Fruit fly (Drosophila melanogaster) whole organism, embryonic: Measurements from ENCODE around the gene CG33282.
A peak's percentile ranks its signal among the peaks of the same experiment; 100 is the strongest.

Experiments used
- Asciz ChIP-seq: fragments of 200-800 bp; sonication (Bioruptor generic); optimal IDR thresholded peaks from 2 replicates; lab custom pipeline; 2017; ENCODE audit warnings: missing biosample characterization, mild to moderate bottlenecking, missing genetic modification characterization, missing genetic modification reagents
- Awh ChIP-seq: fragments of 200-800 bp; sonication (Bioruptor generic); IDR thresholded peaks from 2 replicates; pipeline ENCODE4, ENCODE4 v1.3.6; 2022; ENCODE audit warnings: missing biosample characterization, missing genetic modification characterization
- C15 ChIP-seq: fragments of 200-800 bp; sonication (Bioruptor generic); IDR thresholded peaks from 3 replicates; pipeline ENCODE4 v1.3.6; 2022; ENCODE audit warnings: missing biosample characterization, missing genetic modification characterization
- CG12219 ChIP-seq: fragments of 200-800 bp; sonication (Bioruptor generic); optimal IDR thresholded peaks from 3 replicates; lab custom pipeline; 2018; ENCODE audit warnings: missing biosample characterization, mild to moderate bottlenecking, missing genetic modification characterization
- CG12659 ChIP-seq: fragments of 200-800 bp; sonication (Bioruptor generic); optimal IDR thresholded peaks from 3 replicates; lab custom pipeline; 2017; ENCODE audit warnings: mild to moderate bottlenecking, missing biosample characterization, missing genetic modification reagents, missing genetic modification characterization
- CG14050 ChIP-seq: fragments of 200-800 bp; sonication (Bioruptor generic); IDR thresholded peaks from 3 replicates; pipeline ENCODE4 v1.3.6; 2022; ENCODE audit warnings: missing biosample characterization, missing genetic modification characterization
- CG16815 ChIP-seq: fragments of 200-800 bp; sonication (Bioruptor generic); optimal IDR thresholded peaks from 3 replicates; lab custom pipeline; 2017; ENCODE audit warnings: missing biosample characterization, mild to moderate bottlenecking, missing genetic modification characterization
- CG17612 ChIP-seq: fragments of 200-800 bp; sonication (Bioruptor generic); IDR thresholded peaks from 2 replicates; pipeline ENCODE4 v1.3.6; 2022; ENCODE audit warnings: missing biosample characterization, missing genetic modification characterization
- CG2202 ChIP-seq: fragments of 200-800 bp; sonication (Bioruptor generic); optimal IDR thresholded peaks from 2 replicates; lab custom pipeline; 2018; ENCODE audit warnings: missing biosample characterization, mild to moderate bottlenecking, missing genetic modification characterization
- CG30020 ChIP-seq: fragments of 200-800 bp; optimal IDR thresholded peaks from 2 replicates; lab custom pipeline; 2019; ENCODE audit warnings: missing biosample characterization, mild to moderate bottlenecking, missing genetic modification characterization, moderate library complexity
- CG32772 ChIP-seq: fragments of 200-800 bp; sonication (Bioruptor generic); IDR thresholded peaks from 2 replicates; pipeline ENCODE4 v1.3.6; 2022; ENCODE audit warnings: missing biosample characterization, missing genetic modification characterization
- CG34422 ChIP-seq: fragments of 200-800 bp; sonication (Bioruptor generic); IDR thresholded peaks from 3 replicates; pipeline ENCODE4 v1.3.6; 2022; ENCODE audit warnings: missing biosample characterization, missing genetic modification characterization
- CG42726 ChIP-seq: fragments of 200-800 bp; sonication (Bioruptor generic); IDR thresholded peaks from 2 replicates; pipeline ENCODE4 v1.3.6; 2022; ENCODE audit warnings: missing biosample characterization, missing genetic modification characterization; ENCODE audit not compliant: partially characterized antibody
- CG8924 ChIP-seq: fragments of 200-800 bp; optimal IDR thresholded peaks from 3 replicates; lab custom pipeline; 2019; ENCODE audit warnings: missing biosample characterization, mild to moderate bottlenecking, missing genetic modification characterization, moderate library complexity
- CG9437 ChIP-seq: fragments of 200-800 bp; sonication (Bioruptor generic); optimal IDR thresholded peaks from 2 replicates; lab custom pipeline; 2018; ENCODE audit warnings: missing biosample characterization, mild to moderate bottlenecking, missing genetic modification characterization
- CHES-1-like ChIP-seq: fragments of 200-800 bp; sonication (Bioruptor generic); optimal IDR thresholded peaks from 2 replicates; lab custom pipeline; 2016; ENCODE audit warnings: missing biosample characterization, missing genetic modification characterization
- Camta ChIP-seq: fragments of 200-800 bp; sonication (Bioruptor generic); optimal IDR thresholded peaks from 2 replicates; lab custom pipeline; 2016; ENCODE audit warnings: missing biosample characterization, missing genetic modification characterization
- CrebB ChIP-seq: fragments of 200-800 bp; sonication (Bioruptor generic); optimal IDR thresholded peaks from 3 replicates; lab custom pipeline; 2018; ENCODE audit warnings: missing biosample characterization, mild to moderate bottlenecking, missing genetic modification characterization
- D19A ChIP-seq: fragments of 200-800 bp; optimal IDR thresholded peaks from 3 replicates; lab custom pipeline; 2019; ENCODE audit warnings: missing biosample characterization, mild to moderate bottlenecking, missing genetic modification characterization, moderate library complexity
- Ets97D ChIP-seq: fragments of 200-800 bp; sonication (Bioruptor generic); optimal IDR thresholded peaks from 3 replicates; lab custom pipeline; 2016; ENCODE audit warnings: missing biosample characterization, missing genetic modification characterization
- Fer2 ChIP-seq: fragments of 200-800 bp; sonication (Bioruptor generic); optimal IDR thresholded peaks from 2 replicates; lab custom pipeline; 2018; ENCODE audit warnings: missing biosample characterization, mild to moderate bottlenecking, missing genetic modification characterization, moderate library complexity
- GATAe ChIP-seq: fragments of 200-800 bp; sonication (Bioruptor generic); conservative IDR thresholded peaks from 2 replicates; pipeline ENCODE4 v1.3.6; 2022; ENCODE audit warnings: missing biosample characterization, missing genetic modification characterization
- HLHmδ ChIP-seq: fragments of 200-800 bp; sonication (Bioruptor generic); optimal IDR thresholded peaks from 2 replicates; lab custom pipeline; 2018; ENCODE audit warnings: missing biosample characterization, mild to moderate bottlenecking, missing genetic modification characterization, moderate library complexity
- Hey ChIP-seq: fragments of 200-800 bp; sonication (Bioruptor generic); optimal IDR thresholded peaks from 3 replicates; lab custom pipeline; 2018; ENCODE audit warnings: missing biosample characterization, mild to moderate bottlenecking, missing genetic modification characterization
- HmgZ ChIP-seq: fragments of 200-800 bp; sonication (Bioruptor generic); optimal IDR thresholded peaks from 2 replicates; lab custom pipeline; 2018; ENCODE audit warnings: missing biosample characterization, mild to moderate bottlenecking, missing genetic modification characterization
- Neu2 ChIP-seq: fragments of 200-800 bp; sonication (Bioruptor generic); optimal IDR thresholded peaks from 3 replicates; lab custom pipeline; 2016; ENCODE audit warnings: missing biosample characterization, missing genetic modification characterization, borderline replicate concordance
- Oaz ChIP-seq: fragments of 200-800 bp; sonication (Bioruptor generic); IDR thresholded peaks from 2 replicates; pipeline ENCODE4 v1.3.6; 2022; ENCODE audit warnings: missing biosample characterization, missing genetic modification characterization
- Sry-β ChIP-seq: fragments of 200-800 bp; sonication (Bioruptor generic); optimal IDR thresholded peaks from 2 replicates; lab custom pipeline; 2018; ENCODE audit warnings: missing biosample characterization, mild to moderate bottlenecking, missing genetic modification characterization, moderate library complexity
- Xrp1 ChIP-seq: fragments of 200-800 bp; sonication (Bioruptor generic); IDR thresholded peaks from 2 replicates; pipeline ENCODE4 v1.3.6; 2022; ENCODE audit warnings: missing biosample characterization, missing genetic modification characterization
- az2 ChIP-seq: fragments of 200-800 bp; sonication (Bioruptor generic); optimal IDR thresholded peaks from 3 replicates; lab custom pipeline; 2016; ENCODE audit warnings: missing biosample characterization, missing genetic modification characterization
- cg ChIP-seq: fragments of 200-800 bp; sonication (Bioruptor generic); optimal IDR thresholded peaks from 3 replicates; lab custom pipeline; 2019; ENCODE audit warnings: missing biosample characterization, mild to moderate bottlenecking, missing genetic modification characterization, moderate library complexity
- chm ChIP-seq: fragments of 200-800 bp; sonication (Bioruptor generic); IDR thresholded peaks from 2 replicates; pipeline ENCODE4 v1.3.6; 2022; ENCODE audit warnings: missing biosample characterization, missing genetic modification characterization
- corto ChIP-seq: fragments of 200-800 bp; sonication (Bioruptor generic); optimal IDR thresholded peaks from 2 replicates; lab custom pipeline; 2016; ENCODE audit warnings: missing biosample characterization, mild to moderate bottlenecking, missing genetic modification characterization, moderate library complexity
- eve ChIP-seq, 2 experiments: fragments of >200 bp; optimal IDR thresholded peaks; 2 replicates each; lab custom pipeline; 2017; ENCODE audit warnings: missing biosample characterization in 2 of 2, missing genetic modification characterization in 2 of 2
- ewg ChIP-seq: fragments of 200-800 bp; sonication (Bioruptor generic); optimal IDR thresholded peaks from 3 replicates; lab custom pipeline; 2017; ENCODE audit warnings: mild to moderate bottlenecking, missing biosample characterization, missing genetic modification reagents, missing genetic modification characterization
- gro ChIP-seq: fragments of 200-800 bp; sonication (Bioruptor generic); optimal IDR thresholded peaks from 2 replicates; lab custom pipeline; 2016; ENCODE audit warnings: missing biosample characterization, missing genetic modification characterization
- ham ChIP-seq: fragments of 200-800 bp; sonication (Bioruptor generic); IDR thresholded peaks from 2 replicates; pipeline ENCODE4 v1.3.6; 2022; ENCODE audit warnings: missing biosample characterization, missing genetic modification characterization
- kay ChIP-seq: fragments of 200-800 bp; sonication (Bioruptor generic); optimal IDR thresholded peaks from 2 replicates; lab custom pipeline; 2016; ENCODE audit warnings: missing biosample characterization, missing genetic modification characterization
- kni ChIP-seq: fragments of 200-800 bp; sonication (Bioruptor generic); optimal IDR thresholded peaks from 3 replicates; lab custom pipeline; 2017; ENCODE audit warnings: mild to moderate bottlenecking, missing biosample characterization, missing genetic modification reagents, missing genetic modification characterization
- nmo ChIP-seq: fragments of 200-800 bp; sonication (Bioruptor generic); optimal IDR thresholded peaks from 2 replicates; lab custom pipeline; 2018; ENCODE audit warnings: missing biosample characterization, mild to moderate bottlenecking, missing genetic modification characterization, moderate library complexity
- pan ChIP-seq, 4 experiments: fragments of >200 bp in 3 of 4; fragments of 200-800 bp in 1 of 4; sonication (Bioruptor generic) in 1 of 4; optimal IDR thresholded peaks in 3 of 4; IDR thresholded peaks in 1 of 4; 2 replicates each; pipeline versions ENCODE4 v1.3.6 to Lab custom; 2017 to 2022; ENCODE audit warnings: missing biosample characterization in 2 of 4, missing genetic modification characterization in 2 of 4, mixed read lengths in 1 of 4
- psq ChIP-seq: fragments of 200-800 bp; sonication (Bioruptor generic); optimal IDR thresholded peaks from 2 replicates; lab custom pipeline; 2017; ENCODE audit warnings: missing biosample characterization, missing genetic modification characterization
- rib ChIP-seq: fragments of 200-800 bp; sonication (Bioruptor generic); IDR thresholded peaks from 2 replicates; pipeline ENCODE4 v1.3.6; 2022; ENCODE audit warnings: missing biosample characterization, missing genetic modification characterization
- so ChIP-seq: fragments of 200-800 bp; sonication (Bioruptor generic); IDR thresholded peaks from 3 replicates; pipeline ENCODE4 v1.3.6; 2022; ENCODE audit warnings: missing biosample characterization, missing genetic modification characterization
- ttk ChIP-seq: fragments of 200-800 bp; sonication (Bioruptor generic); IDR thresholded peaks from 2 replicates; pipeline ENCODE4 v2.1.2; 2022; ENCODE audit warnings: missing biosample characterization, missing genetic modification characterization
- tup ChIP-seq: fragments of 200-800 bp; sonication (Bioruptor generic); optimal IDR thresholded peaks from 2 replicates; lab custom pipeline; 2016; ENCODE audit warnings: missing biosample characterization, mild to moderate bottlenecking, missing genetic modification characterization, moderate library complexity
- unc-4 ChIP-seq: fragments of 200-800 bp; sonication (Bioruptor generic); IDR thresholded peaks from 2 replicates; pipeline ENCODE4 v1.3.6; 2022; ENCODE audit warnings: missing biosample characterization, missing genetic modification characterization; ENCODE audit not compliant: partially characterized antibody
- unpg ChIP-seq: fragments of 200-800 bp; sonication (Bioruptor generic); optimal IDR thresholded peaks from 3 replicates; lab custom pipeline; 2018; ENCODE audit warnings: missing biosample characterization, mild to moderate bottlenecking, missing genetic modification characterization, moderate library complexity
- vfl ChIP-seq: fragments of 200-800 bp; sonication (Bioruptor generic); optimal IDR thresholded peaks from 2 replicates; lab custom pipeline; 2016; ENCODE audit warnings: missing biosample characterization, missing genetic modification characterization

Gene CG33282

DNA sequence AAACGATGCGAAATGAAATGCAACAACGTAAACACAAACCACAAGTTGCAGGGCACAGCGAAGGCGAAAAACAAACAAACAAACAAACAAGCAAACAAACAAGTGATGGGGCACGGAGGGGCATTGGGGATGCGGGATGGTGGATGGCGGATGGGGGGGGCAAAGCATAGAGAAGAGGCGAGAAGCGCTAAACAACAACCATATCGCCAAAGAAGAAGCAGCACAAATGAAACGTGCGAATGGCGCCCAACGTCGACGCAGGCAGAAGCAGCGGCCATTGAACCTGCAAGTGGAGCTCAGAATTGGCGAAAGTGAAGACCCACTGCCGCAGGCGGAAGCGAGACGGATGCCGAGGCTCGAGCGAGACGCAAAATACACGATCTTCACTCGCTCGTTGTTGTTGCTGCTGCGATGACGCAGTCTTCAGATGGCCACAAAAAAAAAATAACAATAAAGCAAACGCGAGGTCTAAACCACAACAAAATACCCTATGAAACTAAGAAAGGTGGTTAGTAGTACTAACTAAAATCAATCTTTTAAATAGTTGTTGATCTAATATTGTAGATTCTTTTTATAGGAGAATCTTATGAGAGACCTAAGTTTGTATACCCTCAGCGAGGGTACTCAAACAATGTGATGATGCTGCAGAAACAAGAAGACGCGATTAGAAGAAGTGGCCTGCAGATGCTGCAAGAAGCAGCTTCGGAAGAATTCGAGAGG, 18.2 kb downstream of the CG33282 start (continued):
- TF ChIP-seq Fer2 (no peak), unpg (GFP tag; lab: Kevin White, UChicago) (no peak), Ets97D (GFP tag; lab: Kevin White, UChicago) (no peak), CHES-1-like (GFP tag; lab: Kevin White, UChicago) (no peak), Camta (GFP tag; lab: Kevin White, UChicago) (no peak), CG14050 (GFP tag; lab: Robert Waterston, UW) (no peak), ham (GFP tag; lab: Robert Waterston, UW) (no peak), Hey (tag; lab: Kevin White, UChicago) (no peak), Oaz (GFP tag; lab: Robert Waterston, UW) (no peak), Awh (GFP tag; lab: Robert Waterston, UW) (no peak), CG32772 (GFP tag; lab: Robert Waterston, UW) (peak; percentile 27; the same call in 1 of the 2 replicates), rib (GFP tag; lab: Robert Waterston, UW) (no peak), CG9437 (GFP tag; lab: Kevin White, UChicago) (no peak), corto (GFP tag; lab: Kevin White, UChicago) (peak; percentile 91), ewg (GFP tag; lab: Kevin White, UChicago) (no peak), vfl (no peak), CG12219 (no peak), CG2202 (tag; lab: Kevin White, UChicago) (peak; percentile 7), eve (GFP tag; optimal IDR thresholded peaks at IDR 0.05; lab: Kevin White, UChicago) (no peak), CG16815 (GFP tag; lab: Kevin White, UChicago) (no peak), gro (GFP tag; lab: Kevin White, UChicago) (no peak), psq (GFP tag; lab: Kevin White, UChicago) (peak; percentile 59), so (GFP tag; lab: Robert Waterston, UW) (0 out of 3 replicates have a peak, but pooled peaks have one; percentile 41), kni (GFP tag; lab: Kevin White, UChicago) (peak; percentile 3), CG17612 (GFP tag; lab: Robert Waterston, UW) (no peak), nmo (no peak), Xrp1 (GFP tag; lab: Robert Waterston, UW) (peak; percentile 40; the same call in 1 of the 2 replicates), Sry-β (GFP tag; lab: Kevin White, UChicago) (no peak), CG42726 (GFP tag; lab: Robert Waterston, UW) (no peak), ttk (GFP tag; lab: Robert Waterston, UW) (no peak), unc-4 (no peak), HmgZ (tag; lab: Kevin White, UChicago) (no peak), kay (GFP tag; lab: Kevin White, UChicago) (no peak), CG30020 (no peak), CrebB (tag; lab: Kevin White, UChicago) (no peak), HLHmδ (GFP tag; lab: Kevin White, UChicago) (peak; percentile 54), C15 (GFP tag; lab: Robert Waterston, UW) (no peak), Asciz (GFP tag; lab: Kevin White, UChicago) (peak; percentile 12), tup (no peak), D19A (tag; lab: Kevin White, UChicago) (peak; percentile 69), CG34422 (GFP tag; lab: Robert Waterston, UW) (no peak), CG12659 (no peak), az2 (GFP tag; lab: Kevin White, UChicago) (peak; percentile 14), chm (GFP tag; lab: Robert Waterston, UW) (peak; percentile 24; the same call in 1 of the 2 replicates), cg (no peak), Neu2 (GFP tag; lab: Kevin White, UChicago) (no peak), GATAe (no peak), CG8924 (tag; lab: Kevin White, UChicago) (no peak), pan (optimal IDR thresholded peaks at IDR 0.05; lab: Kevin White, UChicago) (no peak), pan (GFP tag; optimal IDR thresholded peaks at IDR 0.05 in 1 of 2, IDR thresholded peaks at IDR 0.05 in 1 of 2) (no peak)
